Worm (Caenorhabditis elegans) whole organism, late embryonic: ENCODE results near the gene F35G12.5.

Source experiments
- C08G9.2 ChIP-seq: sonication (generic microtip); optimal IDR thresholded peaks from 2 replicates; lab custom pipeline; 2016; ENCODE audit warnings: mild to moderate bottlenecking, missing genetic modification characterization, moderate library complexity, missing compliant biosample characterization
- C38D4.7 ChIP-seq: fragments of 200-800 bp; sonication (Bioruptor generic); optimal IDR thresholded peaks from 2 replicates; lab custom pipeline; 2018; ENCODE audit warnings: mild to moderate bottlenecking, missing genetic modification characterization, moderate library complexity, missing compliant biosample characterization
- F13H6.1 ChIP-seq: sonication (generic microtip); optimal IDR thresholded peaks from 2 replicates; lab custom pipeline; 2016; ENCODE audit warnings: missing genetic modification characterization, missing compliant biosample characterization
- K02D7.2 ChIP-seq: sonication (generic microtip); optimal IDR thresholded peaks from 2 replicates; lab custom pipeline; 2017; ENCODE audit warnings: mild to moderate bottlenecking, missing genetic modification characterization, missing compliant biosample characterization
- K09A11.1 ChIP-seq: sonication (generic microtip); optimal IDR thresholded peaks from 2 replicates; lab custom pipeline; 2017; ENCODE audit warnings: antibody characterized with exemption, mild to moderate bottlenecking, missing genetic modification characterization, missing compliant biosample characterization; ENCODE audit not compliant: insufficient read depth
- ama-1 ChIP-seq: fragments of 150-350 bp; optimal IDR thresholded peaks from 2 replicates; lab custom pipeline; 2014
- ceh-14 ChIP-seq: sonication (generic microtip); optimal IDR thresholded peaks from 2 replicates; lab custom pipeline; 2016; ENCODE audit warnings: missing genotype, missing genetic modification characterization, missing compliant biosample characterization
- ceh-18 ChIP-seq: sonication (generic microtip); optimal IDR thresholded peaks from 2 replicates; lab custom pipeline; 2016; ENCODE audit warnings: missing genetic modification characterization, missing compliant biosample characterization
- ceh-22 ChIP-seq: sonication (generic microtip); optimal IDR thresholded peaks from 2 replicates; lab custom pipeline; 2017; ENCODE audit warnings: missing biosample characterization, missing genetic modification characterization
- ceh-30 ChIP-seq: fragments of 150-350 bp; optimal IDR thresholded peaks from 2 replicates; lab custom pipeline; 2014; ENCODE audit warnings: missing biosample characterization, missing genetic modification characterization
- ceh-31 ChIP-seq: sonication (generic microtip); optimal IDR thresholded peaks from 2 replicates; lab custom pipeline; 2016; ENCODE audit warnings: missing genetic modification characterization, missing compliant biosample characterization
- ceh-45 ChIP-seq: fragments of 200-800 bp; sonication (Bioruptor generic); IDR thresholded peaks from 2 replicates; pipeline ENCODE4 v1.3.6; 2022; ENCODE audit warnings: missing genetic modification reagents, missing genetic modification characterization, missing compliant biosample characterization
- ceh-9 ChIP-seq: sonication (generic microtip); optimal IDR thresholded peaks from 2 replicates; lab custom pipeline; 2016; ENCODE audit warnings: mild to moderate bottlenecking, missing genetic modification characterization, inconsistent platforms, missing compliant biosample characterization
- che-1 ChIP-seq: sonication (generic microtip); optimal IDR thresholded peaks from 2 replicates; lab custom pipeline; 2016; ENCODE audit warnings: mild to moderate bottlenecking, missing genetic modification characterization, missing compliant biosample characterization
- dmd-4 ChIP-seq: sonication (generic microtip); optimal IDR thresholded peaks from 2 replicates; lab custom pipeline; 2016; ENCODE audit warnings: borderline replicate concordance, missing genetic modification characterization, missing compliant biosample characterization
- elt-2 ChIP-seq: sonication (generic microtip); optimal IDR thresholded peaks from 2 replicates; lab custom pipeline; 2016; ENCODE audit warnings: missing genetic modification reagents, missing genetic modification characterization, missing compliant biosample characterization
- elt-4 ChIP-seq: sonication (generic microtip); optimal IDR thresholded peaks from 2 replicates; lab custom pipeline; 2016; ENCODE audit warnings: missing genetic modification characterization, missing compliant biosample characterization
- ets-4 ChIP-seq: sonication (generic microtip); optimal IDR thresholded peaks from 2 replicates; lab custom pipeline; 2016; ENCODE audit warnings: missing genetic modification characterization, missing compliant biosample characterization
- fkh-6 ChIP-seq: sonication (generic microtip); optimal IDR thresholded peaks from 2 replicates; lab custom pipeline; 2016; ENCODE audit warnings: missing genetic modification characterization, missing compliant biosample characterization
- gmeb-2 ChIP-seq: sonication (generic microtip); optimal IDR thresholded peaks from 2 replicates; lab custom pipeline; 2016; ENCODE audit warnings: missing genetic modification characterization, inconsistent platforms, missing compliant biosample characterization
- hlh-15 ChIP-seq: sonication (generic microtip); optimal IDR thresholded peaks from 2 replicates; lab custom pipeline; 2016; ENCODE audit warnings: missing genetic modification characterization, missing compliant biosample characterization
- hlh-30 ChIP-seq: sonication (generic microtip); optimal IDR thresholded peaks from 2 replicates; lab custom pipeline; 2017; ENCODE audit warnings: antibody characterized with exemption, missing genetic modification characterization, missing compliant biosample characterization; ENCODE audit not compliant: insufficient read depth
- hlh-8 ChIP-seq: sonication (generic microtip); optimal IDR thresholded peaks from 2 replicates; lab custom pipeline; 2016; ENCODE audit warnings: missing genotype, missing genetic modification characterization, missing compliant biosample characterization
- mec-3 ChIP-seq: sonication (generic microtip); optimal IDR thresholded peaks from 2 replicates; lab custom pipeline; 2016; ENCODE audit warnings: borderline replicate concordance, missing genetic modification characterization, missing compliant biosample characterization
- nfya-1 ChIP-seq: sonication (generic microtip); optimal IDR thresholded peaks from 2 replicates; lab custom pipeline; 2017; ENCODE audit warnings: missing genetic modification characterization, mild to moderate bottlenecking, missing compliant biosample characterization, antibody characterized with exemption, moderate library complexity
- odd-2 ChIP-seq: sonication (generic microtip); optimal IDR thresholded peaks from 2 replicates; lab custom pipeline; 2017; ENCODE audit warnings: antibody characterized with exemption, mild to moderate bottlenecking, missing genetic modification characterization, missing compliant biosample characterization
- pag-3 ChIP-seq: sonication (generic microtip); optimal IDR thresholded peaks from 2 replicates; lab custom pipeline; 2016; ENCODE audit warnings: missing compliant biosample characterization, missing genetic modification characterization, borderline replicate concordance
- ref-2 ChIP-seq: sonication (generic microtip); optimal IDR thresholded peaks from 2 replicates; lab custom pipeline; 2016; ENCODE audit warnings: missing genetic modification characterization, missing compliant biosample characterization
- sdc-2 ChIP-seq: sonication (generic microtip); optimal IDR thresholded peaks from 2 replicates; lab custom pipeline; 2016; ENCODE audit warnings: missing genotype, missing genetic modification characterization, missing compliant biosample characterization
- sox-2 ChIP-seq: fragments of 200-800 bp; sonication (Bioruptor generic); IDR thresholded peaks from 2 replicates; pipeline ENCODE4 v1.3.6; 2022; ENCODE audit warnings: missing genetic modification reagents, missing genetic modification characterization, missing compliant biosample characterization
- sox-4 ChIP-seq: sonication (generic microtip); optimal IDR thresholded peaks from 2 replicates; lab custom pipeline; 2017; ENCODE audit warnings: mild to moderate bottlenecking, missing genetic modification characterization, inconsistent platforms, missing compliant biosample characterization
- syd-9 ChIP-seq: sonication (generic microtip); optimal IDR thresholded peaks from 2 replicates; lab custom pipeline; 2016; ENCODE audit warnings: mild to moderate bottlenecking, missing genetic modification characterization, moderate library complexity, missing compliant biosample characterization
- tbx-2 ChIP-seq: sonication (generic microtip); optimal IDR thresholded peaks from 2 replicates; lab custom pipeline; 2016; ENCODE audit warnings: missing genetic modification characterization, missing compliant biosample characterization
- ttx-3 ChIP-seq: sonication (generic microtip); optimal IDR thresholded peaks from 2 replicates; lab custom pipeline; 2016; ENCODE audit warnings: missing genetic modification reagents, missing genetic modification characterization, missing compliant biosample characterization
- unc-42 ChIP-seq: sonication (generic microtip); optimal IDR thresholded peaks from 2 replicates; lab custom pipeline; 2016; ENCODE audit warnings: missing genotype, missing genetic modification characterization, missing compliant biosample characterization
- unc-86 ChIP-seq: sonication (generic microtip); optimal IDR thresholded peaks from 2 replicates; lab custom pipeline; 2016; ENCODE audit warnings: missing genetic modification characterization, missing compliant biosample characterization

The F35G12.5 gene

ce11 chrIII:4578385-4578903, 5.5 kb upstream of the F35G12.5 start, which contains the start of the genes sel-5 and wdr-48:
sel-5 (minus strand) TSS chrIII:4578437.
wdr-48 (plus strand) TSS chrIII:4578853.
- no peak for TF ChIP-seq ets-4 (tag; lab: Kevin White, UChicago)
- no peak for TF ChIP-seq hlh-30 (tag; lab: Kevin White, UChicago)
- TF ChIP-seq unc-86 (tag; lab: Kevin White, UChicago), result peak; percentile 20
- TF ChIP-seq ceh-31 (tag; lab: Kevin White, UChicago), result peak; percentile 59
- peak; percentile 41 for TF ChIP-seq unc-42 (tag; lab: Kevin White, UChicago)
- TF ChIP-seq K09A11.1 (tag; lab: Kevin White, UChicago), result no peak
- TF ChIP-seq ref-2 (tag; lab: Kevin White, UChicago), result peak; percentile 44
- TF ChIP-seq elt-2, result peak; percentile 38
- TF ChIP-seq nfya-1 (tag; lab: Kevin White, UChicago), result peak; percentile 28

- TF ChIP-seq ceh-45 (GFP tag; lab: Robert Waterston, UW) (no peak), sox-4 (tag; lab: Kevin White, UChicago) (no peak)
Observed at ce11 chrIII:4581495-4581894, 2.4 kb upstream of the F35G12.5 start, which contains the start of gene F35G12.12. F35G12.12 (plus strand) TSS chrIII:4581795.

- TF ChIP-seq F13H6.1 (tag; lab: Kevin White, UChicago) (no peak), unc-42 (tag; lab: Kevin White, UChicago) (peak; percentile 88), ceh-18 (tag; lab: Kevin White, UChicago) (no peak), ceh-9 (tag; lab: Kevin White, UChicago) (no peak), nfya-1 (tag; lab: Kevin White, UChicago) (peak; percentile 74), C38D4.7 (GFP tag; lab: Kevin White, UChicago) (no peak), C08G9.2 (tag; lab: Kevin White, UChicago) (no peak), ceh-31 (tag; lab: Kevin White, UChicago) (peak; percentile 29), pag-3 (tag; lab: Kevin White, UChicago) (no peak), ceh-30 (tag; lab: Kevin White, UChicago) (no peak), ceh-14 (tag; lab: Kevin White, UChicago) (peak; percentile 56), ceh-22 (no peak), che-1 (tag; lab: Kevin White, UChicago) (peak; percentile 20), sdc-2 (tag; lab: Kevin White, UChicago) (no peak), sox-2 (peak; percentile 14; the same call in 1 of the 2 replicates), tbx-2 (tag; lab: Kevin White, UChicago) (peak; percentile 16), ets-4 (tag; lab: Kevin White, UChicago) (no peak), syd-9 (tag; lab: Kevin White, UChicago) (no peak), ttx-3 (peak; percentile 22), dmd-4 (tag; lab: Kevin White, UChicago) (no peak), hlh-8 (no peak), fkh-6 (tag; lab: Kevin White, UChicago) (no peak)
- TF ChIP-seq, all 69 proteins: peak for 8
Observed at ce11 chrIII:4587177-4587576, 3.3 kb downstream of the F35G12.5 start, which contains the start of the genes F35G12.7 and smc-4. F35G12.7 (minus strand) TSS chrIII:4587330. smc-4 (plus strand) TSS chrIII:4587501.

ce11 chrIII:4593098-4593697, 9.3 kb downstream of the F35G12.5 start, which contains the start of gene erh-2:
erh-2 (plus strand) TSS chrIII:4593231.
- TF ChIP-seq gmeb-2 (tag; lab: Kevin White, UChicago) (no peak), F13H6.1 (tag; lab: Kevin White, UChicago) (no peak), K02D7.2 (tag; lab: Kevin White, UChicago) (no peak)

- no peak for TF ChIP-seq sdc-2 (tag; lab: Kevin White, UChicago)
- no peak for TF ChIP-seq hlh-15 (tag; lab: Kevin White, UChicago)
- no peak for TF ChIP-seq elt-2
- TF ChIP-seq ceh-18 (tag; lab: Kevin White, UChicago), result no peak
- TF ChIP-seq ceh-31 (tag; lab: Kevin White, UChicago), result no peak
- no peak for TF ChIP-seq odd-2 (tag; lab: Kevin White, UChicago)
- TF ChIP-seq syd-9 (tag; lab: Kevin White, UChicago), result no peak
- TF ChIP-seq sox-2, result no peak
- TF ChIP-seq ets-4 (tag; lab: Kevin White, UChicago), result no peak
- TF ChIP-seq mec-3 (tag; lab: Kevin White, UChicago), result no peak
- TF ChIP-seq ceh-45 (GFP tag; lab: Robert Waterston, UW), result no peak
- no peak for TF ChIP-seq elt-4 (tag; lab: Kevin White, UChicago)
- TF ChIP-seq K02D7.2 (tag; lab: Kevin White, UChicago), result no peak
- no peak for TF ChIP-seq ceh-22
- TF ChIP-seq ama-1 (lab: Kevin White, UChicago), result no peak
Observed at ce11 chrIII:4594324-4594723, 10.4 kb downstream of the F35G12.5 start, which contains the start of gene apc-11. apc-11 (minus strand) TSS chrIII:4594424.
